Fruit fly (Drosophila melanogaster) whole organism, prepupa: Measurements from ENCODE around the gene MME1.

Experiments used
- CG11294 ChIP-seq: fragments of 200-800 bp; sonication (Bioruptor generic); IDR thresholded peaks from 2 replicates; pipeline ENCODE4 v1.3.6; 2022; ENCODE audit warnings: missing biosample characterization, missing genetic modification characterization
- CG11762 ChIP-seq: fragments of 200-800 bp; sonication (Bioruptor generic); optimal IDR thresholded peaks from 3 replicates; lab custom pipeline; 2016; ENCODE audit warnings: missing biosample characterization, missing genetic modification characterization; ENCODE audit not compliant: insufficient read depth
- CG11902 ChIP-seq: fragments of 200-800 bp; sonication (Bioruptor generic); optimal IDR thresholded peaks from 3 replicates; lab custom pipeline; 2016; ENCODE audit warnings: missing biosample characterization, missing genetic modification characterization
- CG15336 ChIP-seq: fragments of 200-800 bp; sonication (Bioruptor generic); IDR thresholded peaks from 2 replicates; pipeline ENCODE4 v1.3.6; 2022; ENCODE audit warnings: missing biosample characterization, missing genetic modification characterization
- CG3032 ChIP-seq: fragments of 200-800 bp; optimal IDR thresholded peaks from 2 replicates; lab custom pipeline; 2019; ENCODE audit warnings: missing biosample characterization, mild to moderate bottlenecking, missing genetic modification characterization, moderate library complexity
- CG31627 ChIP-seq: fragments of 200-800 bp; sonication (Bioruptor generic); optimal IDR thresholded peaks from 3 replicates; lab custom pipeline; 2016; ENCODE audit warnings: missing biosample characterization, missing genetic modification characterization
- CG32006 ChIP-seq: fragments of 200-800 bp; sonication (Bioruptor generic); optimal IDR thresholded peaks from 3 replicates; lab custom pipeline; 2017; ENCODE audit warnings: missing biosample characterization, mild to moderate bottlenecking, missing genetic modification characterization
- CG6163 ChIP-seq: fragments of 200-800 bp; sonication (Bioruptor generic); IDR thresholded peaks from 3 replicates; pipeline ENCODE4 v1.3.6; 2022; ENCODE audit warnings: missing biosample characterization, missing genetic modification characterization
- CG6276 ChIP-seq: fragments of 200-800 bp; sonication (Bioruptor generic); optimal IDR thresholded peaks from 2 replicates; lab custom pipeline; 2017; ENCODE audit warnings: missing biosample characterization, mild to moderate bottlenecking, missing genetic modification characterization
- CG6808 ChIP-seq: fragments of 200-800 bp; sonication (Bioruptor generic); optimal IDR thresholded peaks from 3 replicates; lab custom pipeline; 2017; ENCODE audit warnings: missing biosample characterization, missing genetic modification characterization, mild to moderate bottlenecking, moderate library complexity, missing genetic modification reagents
- CG6854 ChIP-seq: fragments of 200-800 bp; sonication (Bioruptor generic); optimal IDR thresholded peaks from 2 replicates; lab custom pipeline; 2017; ENCODE audit warnings: missing biosample characterization, mild to moderate bottlenecking, missing genetic modification characterization
- CG8119 ChIP-seq: fragments of 200-800 bp; sonication (Bioruptor generic); IDR thresholded peaks from 3 replicates; pipeline ENCODE4 v1.3.6; 2022; ENCODE audit warnings: missing biosample characterization, missing genetic modification characterization
- CG8319 ChIP-seq: fragments of 200-800 bp; sonication (Bioruptor generic); optimal IDR thresholded peaks from 3 replicates; lab custom pipeline; 2016; ENCODE audit warnings: missing biosample characterization, missing genetic modification characterization
- Eip93F ChIP-seq: fragments of 200-800 bp; sonication (Bioruptor generic); optimal IDR thresholded peaks from 2 replicates; lab custom pipeline; 2016; ENCODE audit warnings: missing biosample characterization, mild to moderate bottlenecking, missing genetic modification characterization
- Gug ChIP-seq: fragments of 200-800 bp; sonication (Bioruptor generic); IDR thresholded peaks from 2 replicates; pipeline ENCODE4 v1.3.6; 2022; ENCODE audit warnings: missing biosample characterization, missing genetic modification characterization
- Hr38 ChIP-seq: sonication (Bioruptor generic); optimal IDR thresholded peaks from 2 replicates; lab custom pipeline; 2016; ENCODE audit warnings: missing biosample characterization, missing genetic modification characterization
- Hr4 ChIP-seq: fragments of 200-800 bp; sonication (Bioruptor generic); optimal IDR thresholded peaks from 3 replicates; lab custom pipeline; 2016; ENCODE audit warnings: missing biosample characterization, missing genetic modification characterization
- Met ChIP-seq: fragments of 200-800 bp; sonication (Bioruptor generic); optimal IDR thresholded peaks from 3 replicates; lab custom pipeline; 2016; ENCODE audit warnings: missing biosample characterization, missing genetic modification characterization
- OdsH ChIP-seq: fragments of 200-800 bp; sonication (Bioruptor generic); optimal IDR thresholded peaks from 3 replicates; lab custom pipeline; 2016; ENCODE audit warnings: missing biosample characterization, missing genetic modification characterization
- Smox ChIP-seq: fragments of 200-800 bp; sonication (Bioruptor generic); optimal IDR thresholded peaks from 3 replicates; lab custom pipeline; 2016; ENCODE audit warnings: missing biosample characterization, missing genetic modification characterization
- Sox102F ChIP-seq: fragments of 200-800 bp; sonication (Bioruptor generic); optimal IDR thresholded peaks from 2 replicates; lab custom pipeline; 2016; ENCODE audit warnings: missing biosample characterization, mild to moderate bottlenecking, missing genetic modification characterization
- Sox15 ChIP-seq: fragments of 200-800 bp; sonication (Bioruptor generic); optimal IDR thresholded peaks from 3 replicates; lab custom pipeline; 2016; ENCODE audit warnings: missing biosample characterization, missing genetic modification characterization
- acj6 ChIP-seq: fragments of 200-800 bp; sonication (Bioruptor generic); optimal IDR thresholded peaks from 3 replicates; lab custom pipeline; 2016; ENCODE audit warnings: missing biosample characterization, missing genetic modification characterization
- cyc ChIP-seq: fragments of 200-800 bp; sonication (Bioruptor generic); optimal IDR thresholded peaks from 3 replicates; lab custom pipeline; 2016; ENCODE audit warnings: missing biosample characterization, missing genetic modification characterization
- fd59A ChIP-seq: fragments of 200-800 bp; sonication (Bioruptor generic); optimal IDR thresholded peaks from 2 replicates; lab custom pipeline; 2017; ENCODE audit warnings: missing biosample characterization, mild to moderate bottlenecking, missing genetic modification characterization, missing genetic modification reagents
- fd85E ChIP-seq: fragments of 200-800 bp; sonication (Bioruptor generic); optimal IDR thresholded peaks from 3 replicates; lab custom pipeline; 2016; ENCODE audit warnings: missing biosample characterization, missing genetic modification characterization
- fkh ChIP-seq: fragments of 200-800 bp; sonication (Bioruptor generic); optimal IDR thresholded peaks from 3 replicates; lab custom pipeline; 2017; ENCODE audit warnings: missing biosample characterization, mild to moderate bottlenecking, missing genetic modification characterization, moderate library complexity
- lz ChIP-seq: fragments of 200-800 bp; sonication (Bioruptor generic); optimal IDR thresholded peaks from 3 replicates; lab custom pipeline; 2016; ENCODE audit warnings: missing biosample characterization, missing genetic modification characterization
- net ChIP-seq: fragments of 200-800 bp; sonication (Bioruptor generic); optimal IDR thresholded peaks from 3 replicates; lab custom pipeline; 2016; ENCODE audit warnings: missing biosample characterization, missing genetic modification characterization
- pdm3 ChIP-seq: fragments of 200-800 bp; sonication (Bioruptor generic); optimal IDR thresholded peaks from 3 replicates; lab custom pipeline; 2016; ENCODE audit warnings: missing biosample characterization, missing genetic modification characterization
- salr ChIP-seq, 2 experiments: fragments of 200-800 bp; sonication (Bioruptor generic); optimal IDR thresholded peaks; 3 replicates each; lab custom pipeline; 2016 to 2018; ENCODE audit warnings: missing biosample characterization in 2 of 2, missing genetic modification characterization in 2 of 2, mild to moderate bottlenecking in 1 of 2
- ss ChIP-seq, 2 experiments: fragments of 200-800 bp; sonication (Bioruptor generic); optimal IDR thresholded peaks; 2 replicates in 1 of 2; 3 replicates in 1 of 2; lab custom pipeline; 2017 to 2018; ENCODE audit warnings: mild to moderate bottlenecking in 2 of 2, missing biosample characterization in 2 of 2, missing genetic modification characterization in 2 of 2, moderate library complexity in 1 of 2
- svp ChIP-seq: fragments of 200-800 bp; sonication (Bioruptor generic); peaks from one replicate; lab custom pipeline; 2016; ENCODE audit warnings: missing biosample characterization, missing genetic modification characterization
- topi ChIP-seq: fragments of 200-800 bp; sonication (Bioruptor generic); optimal IDR thresholded peaks from 3 replicates; lab custom pipeline; 2016; ENCODE audit warnings: missing biosample characterization, missing genetic modification characterization
- vri ChIP-seq: fragments of 200-800 bp; sonication (Bioruptor generic); optimal IDR thresholded peaks from 3 replicates; lab custom pipeline; 2016; ENCODE audit warnings: missing biosample characterization, mild to moderate bottlenecking, missing genetic modification characterization

The MME1 gene

DNA sequence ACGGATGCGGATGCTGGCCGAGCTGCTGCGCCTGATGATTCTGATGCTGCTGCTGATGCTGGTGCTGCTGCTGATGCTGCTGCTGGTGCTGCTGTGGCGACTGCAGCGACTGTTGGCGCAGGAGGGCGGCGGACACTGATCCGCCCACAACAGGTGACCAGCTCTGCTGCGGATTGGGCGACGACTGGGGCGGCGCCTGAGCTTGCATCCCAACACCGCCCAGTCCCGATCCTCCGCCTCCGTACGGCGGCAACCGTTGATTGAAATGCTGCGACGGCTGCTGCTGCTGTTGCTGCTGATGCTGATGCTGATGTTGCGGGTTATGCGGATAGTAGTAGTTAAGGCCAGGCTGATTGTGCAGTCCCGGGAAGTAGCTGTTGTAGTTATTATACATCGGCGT, 2.1 kb upstream of the MME1 start:
- no peak for TF ChIP-seq OdsH
- no peak for TF ChIP-seq topi (GFP tag; lab: Kevin White, UChicago)
- TF ChIP-seq cyc = no peak
- no peak for TF ChIP-seq acj6
- TF ChIP-seq ss (GFP tag; optimal IDR thresholded peaks at IDR 0.05; lab: Kevin White, UChicago) = no peak
- no peak for TF ChIP-seq Gug (GFP tag; lab: Robert Waterston, UW)
- no peak for TF ChIP-seq net
- no peak for TF ChIP-seq CG32006 (GFP tag; lab: Kevin White, UChicago)
- TF ChIP-seq CG6163 (GFP tag; lab: Robert Waterston, UW) = no peak
- TF ChIP-seq CG8319 (GFP tag; lab: Kevin White, UChicago) = no peak
- no peak for TF ChIP-seq svp (GFP tag; lab: Kevin White, UChicago)
- no peak for TF ChIP-seq salr (GFP tag; optimal IDR thresholded peaks at IDR 0.05; lab: Kevin White, UChicago)
- TF ChIP-seq Sox102F (GFP tag; lab: Kevin White, UChicago) = no peak

DNA sequence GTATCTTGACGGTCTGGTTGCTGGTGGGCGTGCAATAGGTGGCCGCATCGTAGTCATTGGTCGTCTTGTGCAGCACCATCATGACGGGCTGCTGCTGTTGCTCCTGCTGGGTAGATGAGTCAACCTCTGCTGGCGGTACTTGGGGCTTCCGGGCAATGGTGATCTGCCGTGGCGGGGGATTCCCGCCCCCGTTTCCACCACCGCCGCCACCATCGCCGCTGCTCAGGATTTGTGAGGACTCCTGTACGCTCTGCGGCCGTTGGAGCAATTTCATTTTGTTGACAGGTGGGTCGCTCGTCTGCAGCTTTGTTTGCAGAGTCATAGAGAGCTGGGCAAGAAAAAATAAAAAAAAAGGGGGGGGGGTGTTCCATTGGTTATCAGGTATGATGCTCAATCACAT, 1.0 kb upstream of the MME1 start:
- TF ChIP-seq vri (GFP tag; lab: Kevin White, UChicago) = no peak
- TF ChIP-seq lz (GFP tag; lab: Kevin White, UChicago) = no peak
- no peak for TF ChIP-seq Smox (GFP tag; lab: Kevin White, UChicago)
- no peak for TF ChIP-seq Hr38 (GFP tag; lab: Kevin White, UChicago)
- no peak for TF ChIP-seq CG6276 (GFP tag; lab: Kevin White, UChicago)
- no peak for TF ChIP-seq fd59A (GFP tag; lab: Kevin White, UChicago)
- TF ChIP-seq pdm3 = no peak
- TF ChIP-seq CG31627 (GFP tag; lab: Kevin White, UChicago) = no peak

DNA sequence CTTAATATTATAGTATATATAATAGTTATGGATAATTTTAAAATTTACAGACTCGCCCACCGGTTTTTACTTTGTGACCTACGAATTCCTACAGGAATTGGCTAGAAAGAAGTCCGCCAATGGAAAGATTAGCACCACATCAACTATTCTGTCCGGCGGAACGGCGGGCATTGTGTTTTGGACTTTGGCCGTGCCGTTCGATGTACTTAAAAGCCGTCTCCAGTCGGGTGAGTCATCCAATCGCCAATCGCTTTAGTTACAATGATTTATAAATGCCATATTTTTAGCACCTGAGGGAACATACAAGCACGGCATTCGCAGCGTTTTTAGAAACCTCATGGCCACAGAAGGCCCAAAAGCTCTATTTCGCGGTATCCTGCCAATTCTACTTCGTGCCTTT, 1.1 kb downstream of the MME1 start:
- TF ChIP-seq ss (GFP tag; optimal IDR thresholded peaks at IDR 0.05; lab: Kevin White, UChicago) (no peak), CG15336 (GFP tag; lab: Robert Waterston, UW) (no peak), OdsH (no peak), svp (GFP tag; lab: Kevin White, UChicago) (no peak), CG11902 (GFP tag; lab: Kevin White, UChicago) (no peak), CG6854 (GFP tag; lab: Kevin White, UChicago) (peak; percentile 1), CG3032 (no peak)

- TF ChIP-seq Sox15 (GFP tag; lab: Kevin White, UChicago) (no peak), fkh (no peak), CG11762 (GFP tag; lab: Kevin White, UChicago) (no peak), Hr4 (GFP tag; lab: Kevin White, UChicago) (no peak), CG8119 (no peak), salr (GFP tag; optimal IDR thresholded peaks at IDR 0.05; lab: Kevin White, UChicago) (no peak), Eip93F (GFP tag; lab: Kevin White, UChicago) (no peak), net (no peak), CG6163 (GFP tag; lab: Robert Waterston, UW) (no peak), CG11294 (GFP tag; lab: Robert Waterston, UW) (no peak), Met (no peak), CG8319 (GFP tag; lab: Kevin White, UChicago) (no peak), CG6808 (GFP tag; lab: Kevin White, UChicago) (no peak), CG6854 (GFP tag; lab: Kevin White, UChicago) (no peak), CG6276 (GFP tag; lab: Kevin White, UChicago) (no peak), Sox102F (GFP tag; lab: Kevin White, UChicago) (no peak), fd85E (GFP tag; lab: Kevin White, UChicago) (no peak), CG31627 (GFP tag; lab: Kevin White, UChicago) (no peak), CG15336 (GFP tag; lab: Robert Waterston, UW) (no peak)
These were observed 1.7 kb downstream of the MME1 start for dm6 chr2L:7028990-7029389.
